Worm (Caenorhabditis elegans) whole organism, mixed stage, embryonic: Measurements from ENCODE around the gene Y73B6BL.47.

ENCODE experiments used
- M03D4.4 ChIP-seq: sonication (generic microtip); optimal IDR thresholded peaks from 2 replicates; lab custom pipeline; 2017; ENCODE audit warnings: mild to moderate bottlenecking, missing genetic modification characterization, missing compliant biosample characterization
- bed-3 ChIP-seq: fragments of 200-800 bp; sonication (Bioruptor generic); optimal IDR thresholded peaks from 3 replicates; lab custom pipeline; 2018; ENCODE audit warnings: mild to moderate bottlenecking, missing genetic modification characterization, moderate library complexity, missing compliant biosample characterization
- blmp-1 ChIP-seq: fragments of 150-350 bp; optimal IDR thresholded peaks from 2 replicates; lab custom pipeline; 2014; ENCODE audit warnings: missing biosample characterization, missing genetic modification characterization
- ceh-39 ChIP-seq: fragments of 150-350 bp; optimal IDR thresholded peaks from 2 replicates; lab custom pipeline; 2014; ENCODE audit warnings: missing biosample characterization, missing genetic modification characterization
- ceh-43 ChIP-seq: fragments of 200-800 bp; sonication (Bioruptor generic); optimal IDR thresholded peaks from 2 replicates; lab custom pipeline; 2018; ENCODE audit warnings: mild to moderate bottlenecking, missing genetic modification characterization, moderate library complexity, missing compliant biosample characterization
- ceh-83 ChIP-seq: fragments of 200-800 bp; sonication (Bioruptor generic); optimal IDR thresholded peaks from 2 replicates; lab custom pipeline; 2018; ENCODE audit warnings: mild to moderate bottlenecking, missing genetic modification characterization, missing compliant biosample characterization
- ces-1 ChIP-seq: fragments of 150-350 bp; optimal IDR thresholded peaks from 2 replicates; lab custom pipeline; 2014; ENCODE audit warnings: missing biosample characterization, missing genetic modification reagents, missing genetic modification characterization
- cnd-1 ChIP-seq: fragments of 200-800 bp; sonication (Bioruptor generic); optimal IDR thresholded peaks from 2 replicates; lab custom pipeline; 2018; ENCODE audit warnings: mild to moderate bottlenecking, missing genetic modification characterization, missing compliant biosample characterization
- drap-1 ChIP-seq: fragments of 200-800 bp; sonication (Bioruptor generic); optimal IDR thresholded peaks from 3 replicates; lab custom pipeline; 2018; ENCODE audit warnings: mild to moderate bottlenecking, missing genetic modification characterization, missing compliant biosample characterization
- elt-1 ChIP-seq: sonication (generic microtip); optimal IDR thresholded peaks from 2 replicates; lab custom pipeline; 2017; ENCODE audit warnings: missing genetic modification characterization, mild to moderate bottlenecking, missing compliant biosample characterization, antibody characterized with exemption, moderate library complexity, borderline replicate concordance; ENCODE audit not compliant: insufficient read depth
- elt-3 ChIP-seq: fragments of 150-350 bp; optimal IDR thresholded peaks from 2 replicates; lab custom pipeline; 2014; ENCODE audit warnings: missing biosample characterization, missing genetic modification characterization
- flh-1 ChIP-seq: fragments of 200-800 bp; sonication (Bioruptor generic); optimal IDR thresholded peaks from 2 replicates; lab custom pipeline; 2018; ENCODE audit warnings: mild to moderate bottlenecking, missing genetic modification characterization, moderate library complexity, missing compliant biosample characterization
- ham-2 ChIP-seq: fragments of 200-800 bp; sonication (Bioruptor generic); optimal IDR thresholded peaks from 2 replicates; lab custom pipeline; 2018; ENCODE audit warnings: mild to moderate bottlenecking, missing genetic modification characterization, missing compliant biosample characterization
- lin-13 ChIP-seq: fragments of 150-350 bp; optimal IDR thresholded peaks from 2 replicates; lab custom pipeline; 2014; ENCODE audit warnings: missing biosample characterization, missing genetic modification characterization
- lin-32 ChIP-seq: fragments of 200-800 bp; sonication (Bioruptor generic); optimal IDR thresholded peaks from 2 replicates; lab custom pipeline; 2018; ENCODE audit warnings: mild to moderate bottlenecking, missing genetic modification characterization, missing compliant biosample characterization
- lsy-2 ChIP-seq: fragments of 150-350 bp; optimal IDR thresholded peaks from 2 replicates; lab custom pipeline; 2014; ENCODE audit warnings: missing biosample characterization, missing genetic modification characterization
- mab-5 ChIP-seq: fragments of 150-350 bp; optimal IDR thresholded peaks from 2 replicates; lab custom pipeline; 2014; ENCODE audit warnings: missing biosample characterization, missing genetic modification characterization
- mep-1 ChIP-seq: fragments of 150-350 bp; optimal IDR thresholded peaks from 2 replicates; lab custom pipeline; 2017; ENCODE audit warnings: missing biosample characterization, missing genetic modification reagents, missing genetic modification characterization, inconsistent platforms
- nhr-237 ChIP-seq: fragments of 150-350 bp; optimal IDR thresholded peaks from 2 replicates; lab custom pipeline; 2014; ENCODE audit warnings: missing biosample characterization, missing genetic modification characterization
- nhr-28 ChIP-seq: fragments of 150-350 bp; optimal IDR thresholded peaks from 2 replicates; lab custom pipeline; 2014; ENCODE audit warnings: missing biosample characterization, missing genetic modification characterization
- nhr-76 ChIP-seq: sonication (generic microtip); optimal IDR thresholded peaks from 2 replicates; lab custom pipeline; 2017; ENCODE audit warnings: missing biosample characterization, missing genetic modification characterization
- pha-4 ChIP-seq: fragments of 150-350 bp; optimal IDR thresholded peaks from 2 replicates; lab custom pipeline; 2018; ENCODE audit warnings: missing biosample characterization, missing genetic modification reagents, missing genetic modification characterization
- snpc-4 ChIP-seq: fragments of 150-350 bp; optimal IDR thresholded peaks from 2 replicates; lab custom pipeline; 2014; ENCODE audit warnings: missing biosample characterization, missing genetic modification characterization
- sptf-1 ChIP-seq: sonication (generic microtip); optimal IDR thresholded peaks from 2 replicates; lab custom pipeline; 2017; ENCODE audit warnings: mild to moderate bottlenecking, missing genetic modification characterization, moderate library complexity, missing compliant biosample characterization
- tbx-8 ChIP-seq: fragments of 200-800 bp; sonication (Bioruptor generic); optimal IDR thresholded peaks from 2 replicates; lab custom pipeline; 2018; ENCODE audit warnings: mild to moderate bottlenecking, missing genetic modification characterization, moderate library complexity, missing compliant biosample characterization
- unc-120 ChIP-seq: sonication (generic microtip); optimal IDR thresholded peaks from 2 replicates; lab custom pipeline; 2017; ENCODE audit warnings: missing genetic modification characterization, missing compliant biosample characterization; ENCODE audit not compliant: poor library complexity, severe bottlenecking
- unc-39 ChIP-seq: fragments of 150-350 bp; optimal IDR thresholded peaks from 2 replicates; lab custom pipeline; 2014; ENCODE audit warnings: missing biosample characterization, missing genetic modification characterization
- unc-62 ChIP-seq: fragments of 150-350 bp; optimal IDR thresholded peaks from 2 replicates; lab custom pipeline; 2014; ENCODE audit warnings: missing biosample characterization, missing genetic modification reagents, missing genetic modification characterization
- zip-8 ChIP-seq: fragments of 150-350 bp; optimal IDR thresholded peaks from 2 replicates; lab custom pipeline; 2014; ENCODE audit warnings: missing biosample characterization, missing genetic modification characterization
- ztf-11 ChIP-seq: fragments of 150-350 bp; optimal IDR thresholded peaks from 2 replicates; lab custom pipeline; 2014; ENCODE audit warnings: missing biosample characterization, missing genetic modification characterization

The Y73B6BL.47 gene

ce11 chrIV:6333915-6334314 is 27.9 kb upstream of the Y73B6BL.47 start, which contains the start of gene blos-2:
Gene blos-2, plus strand, starts transcription at chrIV:6334215.
- TF ChIP-seq sptf-1 = no peak

- TF ChIP-seq ces-1 (GFP tag; lab: Kevin White, UChicago) (peak; percentile 9), ceh-83 (no peak)
Observed at ce11 chrIV:6335908-6336307, 25.9 kb upstream of the Y73B6BL.47 start, which contains the start of gene mif-4. Gene mif-4, minus strand, starts transcription at chrIV:6335994.

- TF ChIP-seq ceh-43 (no peak), blmp-1 (tag; lab: Kevin White, UChicago) (peak; percentile 4), ces-1 (GFP tag; lab: Kevin White, UChicago) (peak; percentile 77), bed-3 (no peak), zip-8 (tag; lab: Kevin White, UChicago) (peak; percentile 43), pha-4 (peak; percentile 70), unc-62 (GFP tag; lab: Kevin White, UChicago) (peak; percentile 78), sptf-1 (no peak), unc-120 (tag; lab: Kevin White, UChicago) (peak; percentile 39), lin-13 (tag; lab: Kevin White, UChicago) (peak; percentile 22), nhr-76 (tag; lab: Kevin White, UChicago) (no peak), flh-1 (GFP tag; lab: Kevin White, UChicago) (no peak), M03D4.4 (tag; lab: Kevin White, UChicago) (peak; percentile 6), ztf-11 (tag; lab: Kevin White, UChicago) (no peak), ham-2 (GFP tag; lab: Kevin White, UChicago) (peak; percentile 22), unc-39 (no peak), ceh-83 (no peak), elt-1 (tag; lab: Kevin White, UChicago) (no peak), nhr-237 (tag; lab: Kevin White, UChicago) (peak; percentile 33), cnd-1 (peak; percentile 15), snpc-4 (tag; lab: Kevin White, UChicago) (no peak), elt-3 (peak; percentile 61), lin-32 (no peak), drap-1 (GFP tag; lab: Kevin White, UChicago) (peak; percentile 0), ceh-39 (no peak), lsy-2 (peak; percentile 39), nhr-28 (tag; lab: Kevin White, UChicago) (no peak), mep-1 (peak; percentile 20)
Observed at ce11 chrIV:6336748-6337147, 25.0 kb upstream of the Y73B6BL.47 start.

ce11 chrIV:6337353-6337752 is 24.4 kb upstream of the Y73B6BL.47 start, which contains the start of gene ipla-6:
Gene ipla-6, plus strand, starts transcription at chrIV:6337653.
- no peak for TF ChIP-seq flh-1 (GFP tag; lab: Kevin White, UChicago)
- no peak for TF ChIP-seq blmp-1 (tag; lab: Kevin White, UChicago)
- TF ChIP-seq elt-1 (tag; lab: Kevin White, UChicago) = no peak
- no peak for TF ChIP-seq ceh-43
- no peak for TF ChIP-seq snpc-4 (tag; lab: Kevin White, UChicago)
- TF ChIP-seq lin-32 = no peak
- no peak for TF ChIP-seq lsy-2
- no peak for TF ChIP-seq mab-5 (tag; lab: Kevin White, UChicago)
- TF ChIP-seq nhr-237 (tag; lab: Kevin White, UChicago) = no peak
- no peak for TF ChIP-seq mep-1
- TF ChIP-seq unc-62 (GFP tag; lab: Kevin White, UChicago) = no peak
- TF ChIP-seq nhr-28 (tag; lab: Kevin White, UChicago) = no peak
- TF ChIP-seq ztf-11 (tag; lab: Kevin White, UChicago) = no peak
- TF ChIP-seq lin-13 (tag; lab: Kevin White, UChicago) = no peak

ce11 chrIV:6342431-6342830 is 19.3 kb upstream of the Y73B6BL.47 start, which contains the start of gene Y73B6BL.288:
Gene Y73B6BL.288, minus strand, starts transcription at chrIV:6342531.
- TF ChIP-seq bed-3 (no peak), ceh-83 (no peak), drap-1 (GFP tag; lab: Kevin White, UChicago) (no peak), tbx-8 (GFP tag; lab: Kevin White, UChicago) (no peak), sptf-1 (no peak), ceh-39 (no peak), unc-120 (tag; lab: Kevin White, UChicago) (no peak), elt-3 (no peak), nhr-237 (tag; lab: Kevin White, UChicago) (no peak), flh-1 (GFP tag; lab: Kevin White, UChicago) (no peak)
